Fruit fly (Drosophila melanogaster): ENCODE results near the gene CG9541.

CG9541 gene

DNA sequence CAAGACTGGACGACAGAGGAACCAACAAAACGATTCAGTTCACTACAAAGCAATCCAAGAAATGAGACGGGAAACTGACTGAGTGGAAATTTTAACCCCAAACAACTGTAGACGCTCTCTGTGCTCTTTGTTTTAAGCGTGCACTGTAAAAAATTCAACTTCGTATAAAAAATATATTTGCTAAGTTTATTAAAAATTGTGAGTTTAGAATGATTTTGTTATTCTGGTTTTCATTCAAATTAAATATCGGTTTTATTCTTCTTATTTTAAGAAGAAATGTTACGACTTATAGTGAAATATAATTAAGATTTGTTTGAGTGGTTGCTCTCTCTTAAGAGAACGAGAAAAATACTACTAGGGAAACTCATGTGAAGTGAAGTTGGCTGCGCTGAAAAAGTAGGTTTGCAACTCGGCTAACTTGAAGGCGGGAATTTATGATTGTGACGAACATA, 17.2 kb downstream of the CG9541 start (continued):
- peak; percentile 93 for TF ChIP-seq CoRest (tag; optimal IDR thresholded peaks at IDR 0.05)
- TF ChIP-seq CG3163 (GFP tag; optimal IDR thresholded peaks at IDR 0.05), result peak; percentile 99
- TF ChIP-seq sob (GFP tag; IDR thresholded peaks at IDR 0.05), result peak; percentile 98
- TF ChIP-seq exex (tag; optimal IDR thresholded peaks at IDR 0.05), result peak; percentile 66
- TF ChIP-seq bcd (GFP tag; optimal IDR thresholded peaks at IDR 0.05), result peak; percentile 90
- peak; percentile 94 for TF ChIP-seq maf-S (GFP tag; optimal IDR thresholded peaks at IDR 0.05)
- TF ChIP-seq CG8924 (tag; optimal IDR thresholded peaks at IDR 0.05), result peak; percentile 97
- peak; percentile 78 for TF ChIP-seq CG9437 (GFP tag; optimal IDR thresholded peaks at IDR 0.05)
- TF ChIP-seq CG16863 (GFP tag; optimal IDR thresholded peaks at IDR 0.05), result peak; percentile 91
- peak; percentile 80 for TF ChIP-seq CG1792 (GFP tag; optimal IDR thresholded peaks at IDR 0.05)
- TF ChIP-seq Lhr (GFP tag; optimal IDR thresholded peaks at IDR 0.05), result peak; percentile 80
- TF ChIP-seq CG6765 (GFP tag; optimal IDR thresholded peaks at IDR 0.05), result peak; percentile 78
- TF ChIP-seq Fer2 (tag; optimal IDR thresholded peaks at IDR 0.05), result peak; percentile 68
- peak; percentile 91 for TF ChIP-seq toy (GFP tag; IDR thresholded peaks at IDR 0.05)
- peak; percentile 94 for TF ChIP-seq CG16815 (GFP tag; optimal IDR thresholded peaks at IDR 0.05)
- TF ChIP-seq sisA (GFP tag; IDR thresholded peaks at IDR 0.05), result peak; percentile 98
- peak; percentile 88 for TF ChIP-seq caup (GFP tag; optimal IDR thresholded peaks at IDR 0.05; ENCODE audit: severe bottlenecking)
- peak; percentile 90 for TF ChIP-seq GATAe (GFP tag; conservative IDR thresholded peaks at IDR 0.05)
- peak; percentile 99 for TF ChIP-seq stc (GFP tag; IDR thresholded peaks at IDR 0.05)
- no peak; the same call in none of the 3 replicates for TF ChIP-seq CG11456 (GFP tag; IDR thresholded peaks at IDR 0.05)
- peak; percentile 95 for TF ChIP-seq lilli (GFP tag; optimal IDR thresholded peaks at IDR 0.05)
- TF ChIP-seq CG12659 (GFP tag; optimal IDR thresholded peaks at IDR 0.05), result peak; percentile 93
- TF ChIP-seq CG7556 (GFP tag; optimal IDR thresholded peaks at IDR 0.05), result peak; percentile 96
- no peak for TF ChIP-seq Dref (GFP tag; IDR thresholded peaks at IDR 0.05)
- TF ChIP-seq tup (GFP tag; optimal IDR thresholded peaks at IDR 0.05), result peak; percentile 76
- TF ChIP-seq CG11398 (GFP tag; optimal IDR thresholded peaks at IDR 0.05), result peak; percentile 77
- TF ChIP-seq insv (GFP tag; optimal IDR thresholded peaks at IDR 0.05), result peak in 1 of 2 experiments; percentile 46
- TF ChIP-seq eyg (GFP tag; optimal IDR thresholded peaks at IDR 0.05), result peak; percentile 80
- TF ChIP-seq Gug (GFP tag; IDR thresholded peaks at IDR 0.05), result peak; percentile 91
- peak; percentile 66 for TF ChIP-seq CG8281 (tag; optimal IDR thresholded peaks at IDR 0.05)
- peak; percentile 96 for TF ChIP-seq mam (GFP tag; optimal IDR thresholded peaks at IDR 0.05)
- peak; percentile 97 for TF ChIP-seq dimm (GFP tag; IDR thresholded peaks at IDR 0.05)
- peak; percentile 47 for TF ChIP-seq sqz (GFP tag; optimal IDR thresholded peaks at IDR 0.05)
- peak; percentile 99 for TF ChIP-seq vvl (GFP tag; IDR thresholded peaks at IDR 0.05)
- peak; percentile 96 for TF ChIP-seq croc (GFP tag; conservative IDR thresholded peaks at IDR 0.05)
- TF ChIP-seq odd (GFP tag; optimal IDR thresholded peaks at IDR 0.05), result peak; percentile 70

DNA sequence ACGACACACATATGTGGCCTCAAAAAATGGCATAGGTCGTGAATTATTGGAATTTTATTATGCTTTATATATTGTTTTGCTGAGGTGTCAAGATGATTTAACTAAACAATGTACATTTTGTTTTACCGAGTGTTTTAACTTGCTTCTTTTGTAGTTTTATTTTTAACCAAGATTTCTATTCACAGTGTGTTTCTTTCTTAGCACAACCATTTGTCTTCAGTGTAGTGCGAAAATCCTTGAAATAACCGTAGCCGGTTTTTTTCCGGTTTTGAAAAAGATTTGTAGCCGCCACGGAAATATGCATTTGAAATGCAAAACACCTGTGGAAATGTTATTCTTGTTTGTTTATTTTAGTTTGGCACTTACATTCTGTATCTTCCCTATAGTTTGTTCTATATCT, 18.1 kb downstream of the CG9541 start:
- TF ChIP-seq ase (GFP tag; IDR thresholded peaks at IDR 0.05) (no peak), CG9817 (tag; optimal IDR thresholded peaks at IDR 0.05) (no peak), dpn (GFP tag; optimal IDR thresholded peaks at IDR 0.05) (no peak), Antp (GFP tag; optimal IDR thresholded peaks at IDR 0.05) (no peak), gem (tag; optimal IDR thresholded peaks at IDR 0.05) (peak; percentile 70), chinmo (GFP tag; IDR thresholded peaks at IDR 0.05; ENCODE audit: partially characterized antibody) (0 out of 4 replicates have a peak, but pooled peaks have one; percentile 32), zf30C (GFP tag; optimal IDR thresholded peaks at IDR 0.05) (peak; percentile 52), Sox100B (GFP tag; optimal IDR thresholded peaks at IDR 0.05) (no peak), nerfin-1 (tag; optimal IDR thresholded peaks at IDR 0.05) (no peak), CG11504 (tag; optimal IDR thresholded peaks at IDR 0.05) (peak; percentile 0), Poxn (GFP tag; IDR thresholded peaks at IDR 0.05) (no peak), Ada2b (GFP tag; IDR thresholded peaks at IDR 0.05) (peak; percentile 20; the same call in 1 of the 2 replicates), Ravus (GFP tag; IDR thresholded peaks at IDR 0.05) (no peak), lilli (GFP tag; optimal IDR thresholded peaks at IDR 0.05) (no peak), sens (GFP tag) (peak; percentile 72), pfk (GFP tag; optimal IDR thresholded peaks at IDR 0.05) (no peak), twi (tag; optimal IDR thresholded peaks at IDR 0.05) (peak; percentile 3)

All from whole organism, embryonic.